Fruit fly (Drosophila melanogaster) whole organism, embryonic: ENCODE measurements around the gene Eo.

Experiments used
- Aef1 ChIP-seq: fragments of 200-800 bp; sonication (Bioruptor generic); IDR thresholded peaks from 3 replicates; pipeline ENCODE4 v1.3.6; 2022; ENCODE audit warnings: missing biosample characterization, missing genetic modification characterization
- BEAF-32 ChIP-seq: fragments of 200-800 bp; sonication (Bioruptor generic); optimal IDR thresholded peaks from 3 replicates; lab custom pipeline; 2017; ENCODE audit warnings: missing biosample characterization, missing genetic modification characterization, mild to moderate bottlenecking, moderate library complexity, missing genetic modification reagents
- CG10274 ChIP-seq: fragments of 200-800 bp; sonication (Bioruptor generic); optimal IDR thresholded peaks from 3 replicates; lab custom pipeline; 2017; ENCODE audit warnings: missing biosample characterization, mild to moderate bottlenecking, missing genetic modification characterization
- CG10431 ChIP-seq: fragments of 200-800 bp; sonication (Bioruptor generic); optimal IDR thresholded peaks from 3 replicates; lab custom pipeline; 2018; ENCODE audit warnings: missing biosample characterization, mild to moderate bottlenecking, missing genetic modification characterization
- CG10543 ChIP-seq: fragments of 200-800 bp; sonication (Bioruptor generic); optimal IDR thresholded peaks from 3 replicates; lab custom pipeline; 2017; ENCODE audit warnings: missing biosample characterization, mild to moderate bottlenecking, missing genetic modification characterization, moderate library complexity
- CG10979 ChIP-seq: fragments of 200-800 bp; sonication (Bioruptor generic); optimal IDR thresholded peaks from 2 replicates; lab custom pipeline; 2018; ENCODE audit warnings: missing biosample characterization, mild to moderate bottlenecking, missing genetic modification characterization, moderate library complexity
- CG12391 ChIP-seq: fragments of 200-800 bp; sonication (Bioruptor generic); optimal IDR thresholded peaks from 3 replicates; lab custom pipeline; 2018; ENCODE audit warnings: missing biosample characterization, mild to moderate bottlenecking, missing genetic modification characterization, moderate library complexity
- CG1529 ChIP-seq: fragments of 200-800 bp; sonication (Bioruptor generic); optimal IDR thresholded peaks from 3 replicates; lab custom pipeline; 2018; ENCODE audit warnings: missing biosample characterization, missing genetic modification characterization
- CG15514 ChIP-seq: fragments of 200-800 bp; sonication (Bioruptor generic); optimal IDR thresholded peaks from 3 replicates; lab custom pipeline; 2017; ENCODE audit warnings: missing biosample characterization, missing genetic modification characterization, mild to moderate bottlenecking, moderate library complexity, missing genetic modification reagents
- CG17612 ChIP-seq: fragments of 200-800 bp; sonication (Bioruptor generic); IDR thresholded peaks from 2 replicates; pipeline ENCODE4 v1.3.6; 2022; ENCODE audit warnings: missing biosample characterization, missing genetic modification characterization
- CG3407 ChIP-seq: fragments of 200-800 bp; sonication (Bioruptor generic); optimal IDR thresholded peaks from 2 replicates; lab custom pipeline; 2018; ENCODE audit warnings: missing biosample characterization, mild to moderate bottlenecking, missing genetic modification characterization
- CG4617 ChIP-seq: fragments of 200-800 bp; sonication (Bioruptor generic); optimal IDR thresholded peaks from 3 replicates; lab custom pipeline; 2016; ENCODE audit warnings: missing biosample characterization, missing genetic modification characterization, borderline replicate concordance
- CG6689 ChIP-seq: fragments of 200-800 bp; sonication (Bioruptor generic); IDR thresholded peaks from 2 replicates; pipeline ENCODE4 v1.3.6; 2022; ENCODE audit warnings: missing biosample characterization, missing genetic modification characterization
- CG6854 ChIP-seq: fragments of 200-800 bp; sonication (Bioruptor generic); optimal IDR thresholded peaks from 3 replicates; lab custom pipeline; 2017; ENCODE audit warnings: missing biosample characterization, mild to moderate bottlenecking, missing genetic modification characterization
- CG7357 ChIP-seq: fragments of 200-800 bp; sonication (Bioruptor generic); IDR thresholded peaks from 3 replicates; pipeline ENCODE4 v1.3.6; 2022; ENCODE audit warnings: missing biosample characterization, missing genetic modification characterization
- CG9215 ChIP-seq: fragments of 200-800 bp; sonication (Bioruptor generic); IDR thresholded peaks from 2 replicates; pipeline ENCODE4 v1.3.6; 2022; ENCODE audit warnings: missing biosample characterization, missing genetic modification characterization
- CHES-1-like ChIP-seq: fragments of 200-800 bp; sonication (Bioruptor generic); optimal IDR thresholded peaks from 2 replicates; lab custom pipeline; 2016; ENCODE audit warnings: missing biosample characterization, missing genetic modification characterization
- Chrac-16 ChIP-seq: fragments of 200-800 bp; sonication (Bioruptor generic); optimal IDR thresholded peaks from 3 replicates; lab custom pipeline; 2016; ENCODE audit warnings: missing biosample characterization, missing genetic modification characterization
- CrebB ChIP-seq: fragments of 200-800 bp; sonication (Bioruptor generic); optimal IDR thresholded peaks from 3 replicates; lab custom pipeline; 2018; ENCODE audit warnings: missing biosample characterization, mild to moderate bottlenecking, missing genetic modification characterization
- Dp ChIP-seq: fragments of 200-800 bp; sonication (Bioruptor generic); optimal IDR thresholded peaks from 2 replicates; lab custom pipeline; 2018; ENCODE audit warnings: missing biosample characterization, mild to moderate bottlenecking, missing genetic modification characterization, moderate library complexity
- Gug ChIP-seq: fragments of 200-800 bp; sonication (Bioruptor generic); IDR thresholded peaks from 4 replicates; pipeline ENCODE4 v1.3.6; 2022; ENCODE audit warnings: missing biosample characterization, missing genetic modification characterization
- HLHmδ ChIP-seq: fragments of 200-800 bp; sonication (Bioruptor generic); optimal IDR thresholded peaks from 2 replicates; lab custom pipeline; 2018; ENCODE audit warnings: missing biosample characterization, mild to moderate bottlenecking, missing genetic modification characterization, moderate library complexity
- Hsf ChIP-seq: fragments of 200-800 bp; sonication (Bioruptor generic); optimal IDR thresholded peaks from 3 replicates; lab custom pipeline; 2016; ENCODE audit warnings: missing biosample characterization, missing genetic modification characterization
- Jarid2 ChIP-seq: fragments of 200-800 bp; sonication (Bioruptor generic); optimal IDR thresholded peaks from 3 replicates; lab custom pipeline; 2017; ENCODE audit warnings: mild to moderate bottlenecking, missing biosample characterization, missing genetic modification reagents, missing genetic modification characterization
- Mad ChIP-seq: fragments of 200-800 bp; sonication (Bioruptor generic); optimal IDR thresholded peaks from 2 replicates; lab custom pipeline; 2016; ENCODE audit warnings: missing biosample characterization, missing genetic modification characterization
- Med ChIP-seq: fragments of 200-800 bp; sonication (Bioruptor generic); peaks from one replicate; lab custom pipeline; 2016; ENCODE audit warnings: missing biosample characterization, missing genetic modification characterization, mild to moderate bottlenecking, inconsistent platforms, moderate library complexity
- Meics ChIP-seq: fragments of 200-800 bp; sonication (Bioruptor generic); optimal IDR thresholded peaks from 2 replicates; lab custom pipeline; 2017; ENCODE audit warnings: missing biosample characterization, mild to moderate bottlenecking, missing genetic modification characterization
- NFAT ChIP-seq: fragments of 200-800 bp; sonication (Bioruptor generic); IDR thresholded peaks from 2 replicates; pipeline ENCODE4 v1.3.6; 2022; ENCODE audit warnings: missing biosample characterization, missing genetic modification characterization
- Neu2 ChIP-seq: fragments of 200-800 bp; sonication (Bioruptor generic); optimal IDR thresholded peaks from 3 replicates; lab custom pipeline; 2016; ENCODE audit warnings: missing biosample characterization, missing genetic modification characterization, borderline replicate concordance
- Nf-YB ChIP-seq: fragments of 200-800 bp; sonication (Bioruptor generic); optimal IDR thresholded peaks from 3 replicates; lab custom pipeline; 2019; ENCODE audit warnings: missing biosample characterization, mild to moderate bottlenecking, missing genetic modification characterization, moderate library complexity
- Oaz ChIP-seq: fragments of 200-800 bp; sonication (Bioruptor generic); IDR thresholded peaks from 2 replicates; pipeline ENCODE4 v1.3.6; 2022; ENCODE audit warnings: missing biosample characterization, missing genetic modification characterization
- TFAM ChIP-seq: fragments of 200-800 bp; sonication (Bioruptor generic); optimal IDR thresholded peaks from 2 replicates; lab custom pipeline; 2017; ENCODE audit warnings: missing biosample characterization, missing genetic modification characterization, inconsistent platforms
- Taf1 ChIP-seq: fragments of 200-800 bp; sonication (Bioruptor generic); IDR thresholded peaks from 2 replicates; pipeline ENCODE4 v1.3.6; 2022; ENCODE audit warnings: missing biosample characterization, missing genetic modification characterization
- caup ChIP-seq: fragments of 200-800 bp; sonication (Bioruptor generic); optimal IDR thresholded peaks from 3 replicates; lab custom pipeline; 2017; ENCODE audit warnings: missing biosample characterization, mild to moderate bottlenecking, missing genetic modification characterization, moderate library complexity; ENCODE audit not compliant: severe bottlenecking
- emc ChIP-seq: fragments of 200-800 bp; sonication (Bioruptor generic); optimal IDR thresholded peaks from 2 replicates; lab custom pipeline; 2016; ENCODE audit warnings: missing biosample characterization, missing genetic modification characterization
- fd3F ChIP-seq: fragments of 200-800 bp; sonication (Bioruptor generic); optimal IDR thresholded peaks from 2 replicates; lab custom pipeline; 2018; ENCODE audit warnings: missing biosample characterization, mild to moderate bottlenecking, missing genetic modification characterization, moderate library complexity
- hth ChIP-seq: fragments of >200 bp; optimal IDR thresholded peaks from 2 replicates; lab custom pipeline; 2017; ENCODE audit warnings: inconsistent platforms
- lola ChIP-seq, 3 experiments: fragments of >200 bp in 2 of 3; fragments of 200-800 bp in 1 of 3; sonication (Bioruptor generic) in 1 of 3; optimal IDR thresholded peaks; 2 replicates each; lab custom pipeline; 2017 to 2019; ENCODE audit warnings: missing biosample characterization in 3 of 3, missing genetic modification characterization in 3 of 3, mild to moderate bottlenecking in 1 of 3, moderate library complexity in 1 of 3
- mirr ChIP-seq: fragments of 200-800 bp; sonication (Bioruptor generic); optimal IDR thresholded peaks from 3 replicates; lab custom pipeline; 2018; ENCODE audit warnings: missing biosample characterization, mild to moderate bottlenecking, missing genetic modification characterization
- nmo ChIP-seq: fragments of 200-800 bp; sonication (Bioruptor generic); optimal IDR thresholded peaks from 2 replicates; lab custom pipeline; 2018; ENCODE audit warnings: missing biosample characterization, mild to moderate bottlenecking, missing genetic modification characterization, moderate library complexity
- nom ChIP-seq: fragments of 200-800 bp; sonication (Bioruptor generic); optimal IDR thresholded peaks from 2 replicates; lab custom pipeline; 2017; ENCODE audit warnings: missing biosample characterization, missing genetic modification characterization, mild to moderate bottlenecking, moderate library complexity, missing genetic modification reagents
- oc ChIP-seq: fragments of 200-800 bp; sonication (Bioruptor generic); optimal IDR thresholded peaks from 2 replicates; lab custom pipeline; 2018; ENCODE audit warnings: missing biosample characterization, mild to moderate bottlenecking, missing genetic modification characterization, moderate library complexity
- otp ChIP-seq: fragments of 200-800 bp; sonication (Bioruptor generic); IDR thresholded peaks from 3 replicates; pipeline ENCODE4, ENCODE4 v1.3.6; 2022; ENCODE audit warnings: missing biosample characterization, missing genetic modification characterization
- p53 ChIP-seq: fragments of 200-800 bp; sonication (Bioruptor generic); optimal IDR thresholded peaks from 2 replicates; lab custom pipeline; 2016; ENCODE audit warnings: missing biosample characterization, missing genetic modification characterization
- phol ChIP-seq: fragments of 200-800 bp; sonication (Bioruptor generic); optimal IDR thresholded peaks from 3 replicates; lab custom pipeline; 2018; ENCODE audit warnings: missing biosample characterization, mild to moderate bottlenecking, missing genetic modification characterization, moderate library complexity
- prd ChIP-seq, 3 experiments: fragments of >200 bp in 2 of 3; fragments of 200-800 bp in 1 of 3; sonication (Bioruptor generic) in 1 of 3; optimal IDR thresholded peaks in 2 of 3; IDR thresholded peaks in 1 of 3; 2 replicates in 2 of 3; 3 replicates in 1 of 3; pipeline versions ENCODE4 v1.3.6 to Lab custom; 2017 to 2022; ENCODE audit warnings: missing biosample characterization in 1 of 3, missing genetic modification characterization in 1 of 3
- tgo ChIP-seq: fragments of 200-800 bp; sonication (Bioruptor generic); IDR thresholded peaks from 3 replicates; pipeline ENCODE4 v1.3.6; 2022; ENCODE audit warnings: missing biosample characterization, missing genetic modification characterization
- tna ChIP-seq: fragments of 200-800 bp; sonication (Bioruptor generic); IDR thresholded peaks from 2 replicates; pipeline ENCODE4 v1.3.6; 2022; ENCODE audit warnings: missing biosample characterization, missing genetic modification characterization; ENCODE audit not compliant: partially characterized antibody

The Eo gene

DNA sequence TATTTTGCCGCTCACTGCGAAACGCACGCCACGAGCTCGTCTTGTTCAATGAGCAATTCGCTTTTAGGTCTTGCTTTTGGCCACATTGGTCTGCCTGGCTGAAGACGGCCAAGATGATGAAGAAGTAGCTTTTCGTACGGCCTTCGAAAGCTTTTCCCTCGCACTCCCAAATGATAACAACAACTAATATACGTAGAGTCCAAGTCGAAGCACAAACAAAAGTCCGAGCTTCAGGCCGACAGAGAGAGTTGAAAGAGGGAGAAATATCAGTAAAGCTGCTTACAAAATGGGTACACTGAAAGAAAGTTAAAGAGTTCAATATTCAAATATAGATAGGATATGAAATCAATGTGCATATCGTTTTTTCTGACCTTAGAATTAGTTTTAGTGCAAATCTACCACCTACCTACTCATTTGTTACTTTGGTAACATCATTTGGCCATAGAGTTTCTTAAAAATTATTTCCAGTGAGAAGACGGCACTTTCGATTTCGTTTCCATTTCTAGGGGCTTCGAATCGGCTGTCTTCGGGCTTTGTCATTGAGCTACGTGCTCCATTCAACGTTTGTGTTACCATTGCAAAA lies 36.0 kb downstream of the Eo start, which contains the start of the genes CG45064 and CG45065 (continued):
- TF ChIP-seq CG4617 (peak; percentile 16), CG15514 (peak; percentile 35), hth (lab: Kevin White, UChicago) (no peak), Dp (GFP tag; lab: Kevin White, UChicago) (no peak), TFAM (GFP tag; lab: Kevin White, UChicago) (no peak), tna (GFP tag; lab: Robert Waterston, UW) (no peak), CG3407 (GFP tag; lab: Kevin White, UChicago) (peak; percentile 74), CG6689 (GFP tag; lab: Robert Waterston, UW) (peak; percentile 79), CG10274 (peak; percentile 50), Aef1 (GFP tag; lab: Robert Waterston, UW) (peak; percentile 69), Chrac-16 (GFP tag; lab: Kevin White, UChicago) (peak; percentile 64), Oaz (GFP tag; lab: Robert Waterston, UW) (no peak; the same call in 1 of the 2 replicates), CG10979 (tag; lab: Kevin White, UChicago) (peak; percentile 87), Nf-YB (GFP tag; lab: Kevin White, UChicago) (peak; percentile 67), nmo (GFP tag; lab: Kevin White, UChicago) (peak; percentile 90), HLHmδ (GFP tag; lab: Kevin White, UChicago) (no peak), emc (GFP tag; lab: Kevin White, UChicago) (peak; percentile 64), prd (optimal IDR thresholded peaks at IDR 0.05; lab: Kevin White, UChicago) (no peak), prd (GFP tag; IDR thresholded peaks at IDR 0.05; lab: Robert Waterston, UW) (peak; percentile 84), CHES-1-like (GFP tag; lab: Kevin White, UChicago) (peak; percentile 51), phol (tag; lab: Kevin White, UChicago) (peak; percentile 87), caup (GFP tag; lab: Kevin White, UChicago) (peak; percentile 61), p53 (GFP tag; lab: Kevin White, UChicago) (peak; percentile 59), BEAF-32 (GFP tag; lab: Kevin White, UChicago) (no peak), CG12391 (tag; lab: Kevin White, UChicago) (peak; percentile 89), NFAT (GFP tag; lab: Robert Waterston, UW) (0 out of 2 replicates have a peak, but pooled peaks have one; percentile 22), nom (no peak), Hsf (peak; percentile 78), lola (GFP tag; optimal IDR thresholded peaks at IDR 0.05; lab: Kevin White, UChicago) (peak in 1 of 3 experiments; percentile 79), fd3F (GFP tag; lab: Kevin White, UChicago) (peak; percentile 24), Neu2 (GFP tag; lab: Kevin White, UChicago) (no peak), CG1529 (GFP tag; lab: Kevin White, UChicago) (peak; percentile 84), CrebB (tag; lab: Kevin White, UChicago) (peak; percentile 53), CG17612 (GFP tag; lab: Robert Waterston, UW) (no peak), CG9215 (GFP tag; lab: Robert Waterston, UW) (no peak), CG7357 (peak; percentile 73), Meics (GFP tag; lab: Kevin White, UChicago) (peak; percentile 73), otp (GFP tag; lab: Robert Waterston, UW) (peak; percentile 81; the same call in 2 of the 3 replicates), tgo (GFP tag; lab: Robert Waterston, UW) (peak; percentile 66), oc (tag; lab: Kevin White, UChicago) (peak; percentile 92), mirr (GFP tag; lab: Kevin White, UChicago) (no peak), Jarid2 (GFP tag; lab: Kevin White, UChicago) (peak; percentile 46), Gug (GFP tag; lab: Robert Waterston, UW) (peak; percentile 65; the same call in 2 of the 4 replicates), Taf1 (GFP tag; lab: Robert Waterston, UW) (no peak), CG6854 (peak; percentile 73), CG10431 (GFP tag; lab: Kevin White, UChicago) (peak; percentile 70), CG10543 (GFP tag; lab: Kevin White, UChicago) (peak; percentile 24), Mad (GFP tag; lab: Kevin White, UChicago) (peak; percentile 8), Med (peak; percentile 97)
